Worm (Caenorhabditis elegans): ENCODE results near the gene M176.9.
"Not testable (repeated sequence)": the region's sequence is repeated elsewhere in the genome, so short reads cannot be mapped to it uniquely, and the experiment has no call there.

DNA sequence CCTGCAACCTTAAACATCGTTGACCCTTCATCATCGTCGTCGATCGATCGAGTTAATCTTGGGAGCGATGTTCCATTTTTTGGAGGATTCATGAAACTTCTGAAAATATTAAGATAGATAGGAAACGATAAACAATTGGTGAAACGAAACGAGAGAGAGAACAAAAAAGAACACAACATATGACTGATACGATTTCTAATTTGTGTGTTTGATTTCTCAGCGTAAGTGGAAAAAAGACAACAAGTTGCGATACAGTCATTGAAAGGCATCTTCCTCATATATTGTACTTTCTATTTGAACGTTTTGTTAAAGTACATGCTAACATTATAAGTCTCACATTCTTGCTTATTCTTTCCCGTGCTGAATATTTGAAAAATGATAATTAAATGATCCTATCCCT is 40.8 kb upstream of the M176.9 start, which contains the start of gene R09D1.12:
- not testable (repeated sequence) for TF ChIP-seq Y56A3A.18 (GFP tag; IDR thresholded peaks at IDR 0.05); K11D2.4 (GFP tag; IDR thresholded peaks at IDR 0.05); rcor-1 (GFP tag; IDR thresholded peaks at IDR 0.05); nfya-1 (tag; optimal IDR thresholded peaks at IDR 0.05; ENCODE audit: borderline replicate concordance, insufficient read depth)

All from whole organism, young adult.